Worm (Caenorhabditis elegans): Measurements from ENCODE around the gene obr-2.

DNA sequence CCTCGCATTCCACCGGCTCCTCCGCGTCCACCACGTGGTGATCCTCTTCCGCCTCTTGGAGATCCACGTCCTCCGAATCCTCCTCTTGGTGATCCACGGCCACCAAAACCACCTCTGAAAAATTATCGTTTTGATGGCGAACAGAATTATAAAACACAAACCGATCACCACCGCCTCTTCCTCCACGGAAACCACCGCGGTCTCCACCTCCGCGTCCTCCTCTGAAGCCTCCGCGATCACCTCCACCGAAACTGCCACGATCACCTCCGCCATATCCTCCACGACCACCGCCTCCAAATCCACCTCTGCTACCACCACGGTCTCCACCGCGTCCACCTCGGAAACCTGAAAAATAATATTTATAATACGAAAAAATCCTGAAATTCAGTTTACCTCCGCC is 12.5 kb downstream of the obr-2 start:
- TF ChIP-seq W03F9.2 (tag; optimal IDR thresholded peaks at IDR 0.05) (no peak), dao-5 (tag; optimal IDR thresholded peaks at IDR 0.05) (no peak), him-1 (tag; optimal IDR thresholded peaks at IDR 0.05) (no peak)
